Worm (Caenorhabditis elegans) whole organism, L4 larva: ENCODE measurements around the gene lgc-36.

Experiments used
- R02D3.7 ChIP-seq: fragments of 150-350 bp; sonication (generic microtip); optimal IDR thresholded peaks from 3 replicates; lab custom pipeline; 2014; ENCODE audit warnings: missing biosample characterization, missing genetic modification characterization
- Y48G9A.11 ChIP-seq: fragments of 200-800 bp; sonication (Bioruptor generic); IDR thresholded peaks from 2 replicates; pipeline ENCODE4 v1.3.6; 2022; ENCODE audit warnings: missing genetic modification reagents, missing genetic modification characterization, missing compliant biosample characterization
- Y5F2A.4 ChIP-seq: fragments of 200-800 bp; sonication (Bioruptor generic); optimal IDR thresholded peaks from 2 replicates; lab custom pipeline; 2018; ENCODE audit warnings: mild to moderate bottlenecking, missing genetic modification characterization, missing compliant biosample characterization
- Y75B8A.6 ChIP-seq: fragments of 200-800 bp; sonication (Bioruptor generic); IDR thresholded peaks from 2 replicates; pipeline ENCODE4 v1.3.6; 2022; ENCODE audit warnings: missing genetic modification reagents, missing genetic modification characterization, missing compliant biosample characterization
- ZK546.5 ChIP-seq, 2 experiments: sonication (generic microtip); optimal IDR thresholded peaks; 2 replicates each; lab custom pipeline; 2017; ENCODE audit warnings: missing biosample characterization in 2 of 2, missing genetic modification characterization in 2 of 2
- aha-1 ChIP-seq: fragments of 150-350 bp; peaks from one replicate; lab custom pipeline; 2014; ENCODE audit warnings: missing biosample characterization, missing genetic modification characterization
- arid-1 ChIP-seq: fragments of 200-800 bp; sonication (Bioruptor generic); conservative IDR thresholded peaks from 2 replicates; pipeline ENCODE4 v1.3.6; 2022; ENCODE audit warnings: missing genetic modification reagents, missing genetic modification characterization, missing compliant biosample characterization
- ceh-62 ChIP-seq: sonication (generic microtip); optimal IDR thresholded peaks from 2 replicates; lab custom pipeline; 2017; ENCODE audit warnings: missing biosample characterization, missing genetic modification characterization
- ceh-82 ChIP-seq: sonication (generic microtip); optimal IDR thresholded peaks from 2 replicates; lab custom pipeline; 2017; ENCODE audit warnings: missing biosample characterization, missing genetic modification characterization
- daf-12 ChIP-seq: fragments of 150-350 bp; optimal IDR thresholded peaks from 2 replicates; lab custom pipeline; 2014; ENCODE audit warnings: missing biosample characterization, missing genetic modification reagents, missing genetic modification characterization
- daf-16 ChIP-seq, 3 experiments: sonication (generic microtip); optimal IDR thresholded peaks; 2 replicates each; lab custom pipeline; 2016 to 2017; ENCODE audit warnings: missing genetic modification characterization in 3 of 3, missing genetic modification reagents in 3 of 3, mild to moderate bottlenecking in 2 of 3, missing compliant biosample characterization in 2 of 3, missing biosample characterization in 1 of 3, moderate library complexity in 1 of 3
- daf-19 ChIP-seq: fragments of 200-800 bp; sonication (Bioruptor generic); conservative IDR thresholded peaks from 2 replicates; pipeline ENCODE4 v1.3.6; 2022; ENCODE audit warnings: missing genetic modification characterization, missing compliant biosample characterization
- dmd-6 ChIP-seq: fragments of 200-800 bp; sonication (Bioruptor generic); IDR thresholded peaks from 2 replicates; pipeline ENCODE4 v1.3.6; 2022; ENCODE audit warnings: missing genetic modification reagents, missing genetic modification characterization, missing compliant biosample characterization
- dmd-8 ChIP-seq: fragments of 200-800 bp; sonication (Bioruptor generic); IDR thresholded peaks from 2 replicates; pipeline ENCODE4 v1.3.6; 2022; ENCODE audit warnings: missing genetic modification characterization, missing compliant biosample characterization
- dpl-1 ChIP-seq: fragments of 150-350 bp; optimal IDR thresholded peaks from 2 replicates; lab custom pipeline; 2014; ENCODE audit warnings: missing biosample characterization, missing genetic modification reagents, missing genetic modification characterization
- dve-1 ChIP-seq: sonication (generic microtip); optimal IDR thresholded peaks from 2 replicates; lab custom pipeline; 2017; ENCODE audit warnings: antibody characterized with exemption, mild to moderate bottlenecking, missing genetic modification characterization, missing compliant biosample characterization; ENCODE audit not compliant: insufficient read depth
- egl-27 ChIP-seq: sonication (generic microtip); optimal IDR thresholded peaks from 3 replicates; lab custom pipeline; 2017; ENCODE audit warnings: missing biosample characterization, missing genetic modification reagents, missing genetic modification characterization
- gei-8 ChIP-seq: fragments of 200-800 bp; sonication (Bioruptor generic); optimal IDR thresholded peaks from 2 replicates; lab custom pipeline; 2018; ENCODE audit warnings: mild to moderate bottlenecking, missing genetic modification characterization, missing compliant biosample characterization
- hlh-11 ChIP-seq: fragments of 200-800 bp; sonication (Bioruptor generic); optimal IDR thresholded peaks from 2 replicates; lab custom pipeline; 2018; ENCODE audit warnings: mild to moderate bottlenecking, missing genetic modification characterization, missing compliant biosample characterization
- lsy-2 ChIP-seq, 2 experiments: fragments of 150-350 bp in 1 of 2; sonication (generic microtip) in 1 of 2; optimal IDR thresholded peaks; 2 replicates each; lab custom pipeline; 2014 to 2017; ENCODE audit warnings: missing biosample characterization in 2 of 2, missing genetic modification characterization in 2 of 2
- mep-1 ChIP-seq: fragments of 150-350 bp; sonication (generic microtip); optimal IDR thresholded peaks from 3 replicates; lab custom pipeline; 2014; ENCODE audit warnings: missing biosample characterization, missing genetic modification characterization
- mxl-2 ChIP-seq: fragments of 200-800 bp; sonication (Bioruptor generic); conservative IDR thresholded peaks from 2 replicates; pipeline ENCODE4 v1.3.6; 2022; ENCODE audit warnings: missing genetic modification reagents, missing genetic modification characterization, missing compliant biosample characterization
- mxl-3 ChIP-seq: fragments of 200-800 bp; sonication (Bioruptor generic); optimal IDR thresholded peaks from 2 replicates; lab custom pipeline; 2018; ENCODE audit warnings: mild to moderate bottlenecking, missing genetic modification characterization, missing compliant biosample characterization
- nhr-10 ChIP-seq: fragments of 150-350 bp; optimal IDR thresholded peaks from 2 replicates; lab custom pipeline; 2014; ENCODE audit warnings: missing biosample characterization, missing genetic modification characterization
- nhr-102 ChIP-seq: sonication (generic microtip); optimal IDR thresholded peaks from 2 replicates; lab custom pipeline; 2016; ENCODE audit warnings: mild to moderate bottlenecking, missing genetic modification characterization, moderate library complexity, missing compliant biosample characterization
- nhr-11 ChIP-seq: fragments of 150-350 bp; optimal IDR thresholded peaks from 2 replicates; lab custom pipeline; 2014; ENCODE audit warnings: missing biosample characterization, missing genetic modification characterization
- nhr-111 ChIP-seq: fragments of 200-800 bp; sonication (Bioruptor generic); optimal IDR thresholded peaks from 2 replicates; lab custom pipeline; 2018; ENCODE audit warnings: mild to moderate bottlenecking, missing genetic modification characterization, missing compliant biosample characterization
- nhr-237 ChIP-seq: sonication (generic microtip); optimal IDR thresholded peaks from 2 replicates; lab custom pipeline; 2017; ENCODE audit warnings: missing biosample characterization, missing genetic modification characterization
- nhr-28 ChIP-seq: fragments of 150-350 bp; optimal IDR thresholded peaks from 2 replicates; lab custom pipeline; 2014; ENCODE audit warnings: missing biosample characterization, missing genetic modification characterization
- nhr-42 ChIP-seq: fragments of 200-800 bp; sonication (Bioruptor generic); IDR thresholded peaks from 2 replicates; pipeline ENCODE4 v1.3.6; 2022; ENCODE audit warnings: missing genetic modification characterization, missing compliant biosample characterization
- nhr-48 ChIP-seq: sonication (generic microtip); optimal IDR thresholded peaks from 2 replicates; lab custom pipeline; 2016; ENCODE audit warnings: mild to moderate bottlenecking, missing genetic modification characterization, missing compliant biosample characterization
- pha-4 ChIP-seq, 2 experiments: fragments of 150-350 bp in 1 of 2; fragments of 200-800 bp in 1 of 2; sonication (Bioruptor generic) in 1 of 2; IDR thresholded peaks in 1 of 2; optimal IDR thresholded peaks in 1 of 2; 2 replicates each; pipeline versions ENCODE4 v1.3.6 to Lab custom; 2014 to 2022; ENCODE audit warnings: missing genetic modification characterization in 2 of 2, missing genetic modification reagents in 2 of 2, missing biosample characterization in 1 of 2, missing compliant biosample characterization in 1 of 2
- php-3 ChIP-seq: fragments of 200-800 bp; sonication (Bioruptor generic); IDR thresholded peaks from 2 replicates; pipeline ENCODE4 v1.3.6; 2022; ENCODE audit warnings: missing genetic modification reagents, missing genetic modification characterization, missing compliant biosample characterization
- pqm-1 ChIP-seq: sonication (generic microtip); optimal IDR thresholded peaks from 2 replicates; lab custom pipeline; 2017; ENCODE audit warnings: missing biosample characterization, missing genetic modification characterization
- rbr-2 ChIP-seq: sonication (generic microtip); optimal IDR thresholded peaks from 2 replicates; lab custom pipeline; 2016; ENCODE audit warnings: missing genotype, missing genetic modification characterization, missing compliant biosample characterization
- snpc-1.2 ChIP-seq: fragments of 200-800 bp; sonication (Bioruptor generic); IDR thresholded peaks from 2 replicates; pipeline ENCODE4 v1.3.6; 2022; ENCODE audit warnings: missing genetic modification reagents, missing genetic modification characterization, missing compliant biosample characterization
- spr-1 ChIP-seq: sonication (generic microtip); optimal IDR thresholded peaks from 2 replicates; lab custom pipeline; 2016; ENCODE audit warnings: mild to moderate bottlenecking, missing genetic modification characterization, missing compliant biosample characterization
- unc-62 ChIP-seq, 3 experiments: fragments of 150-350 bp in 1 of 3; sonication (generic microtip); optimal IDR thresholded peaks in 2 of 3; peaks in 1 of 3; 1 replicate in 1 of 3; 2 replicates in 2 of 3; lab custom pipeline; 2014 to 2017; ENCODE audit warnings: missing biosample characterization in 3 of 3, missing genetic modification characterization in 3 of 3, missing genetic modification reagents in 3 of 3, missing genotype in 1 of 3
- zfp-2 ChIP-seq: sonication (generic microtip); optimal IDR thresholded peaks from 2 replicates; lab custom pipeline; 2016; ENCODE audit warnings: mild to moderate bottlenecking, missing genetic modification characterization, missing compliant biosample characterization
- zip-2 ChIP-seq: fragments of 150-350 bp; optimal IDR thresholded peaks from 2 replicates; lab custom pipeline; 2014; ENCODE audit warnings: missing biosample characterization, missing genetic modification characterization
- ztf-7 ChIP-seq: fragments of 150-350 bp; optimal IDR thresholded peaks from 2 replicates; lab custom pipeline; 2014; ENCODE audit warnings: missing biosample characterization, missing genetic modification characterization

The lgc-36 gene

DNA sequence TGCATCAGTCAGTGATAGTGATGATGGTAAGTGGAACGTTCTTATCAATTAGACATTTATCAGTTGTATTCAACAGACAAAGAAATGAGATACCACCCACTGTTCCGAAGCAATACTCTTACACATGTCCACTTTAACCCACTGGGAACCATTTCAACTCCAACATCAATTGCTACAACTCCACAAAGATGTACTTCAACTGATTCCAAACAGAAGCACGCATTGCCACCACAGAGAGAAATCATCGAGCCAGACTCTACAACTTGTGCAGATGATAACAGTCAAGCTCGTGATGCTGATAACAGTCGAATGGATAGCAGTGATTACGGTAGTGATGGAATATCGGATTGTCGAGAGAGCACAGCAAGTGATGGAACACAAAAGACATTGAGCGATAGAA lies 22.9 kb downstream of the lgc-36 start:
- TF ChIP-seq nhr-42 (GFP tag; lab: Robert Waterston, UW) (0 out of 2 replicates have a peak, but pooled peaks have one; percentile 3), daf-19 (GFP tag; lab: Robert Waterston, UW) (no peak), gei-8 (GFP tag; lab: Kevin White, UChicago) (no peak), nhr-28 (tag; lab: Kevin White, UChicago) (peak; percentile 27), mep-1 (tag; lab: Kevin White, UChicago) (no peak), Y48G9A.11 (GFP tag; lab: Robert Waterston, UW) (no peak), ztf-7 (tag; lab: Kevin White, UChicago) (no peak), Y5F2A.4 (GFP tag; lab: Kevin White, UChicago) (no peak), nhr-111 (GFP tag; lab: Kevin White, UChicago) (no peak), nhr-48 (peak; percentile 19), lsy-2 (tag; optimal IDR thresholded peaks at IDR 0.05; lab: Kevin White, UChicago) (peak in 1 of 2 experiments; percentile 12), pqm-1 (tag; lab: Kevin White, UChicago) (peak; percentile 91), aha-1 (peak; percentile 5), ceh-62 (tag; lab: Kevin White, UChicago) (no peak), nhr-237 (tag; lab: Kevin White, UChicago) (no peak), nhr-10 (tag; lab: Kevin White, UChicago) (no peak), egl-27 (tag; lab: Kevin White, UChicago) (no peak), nhr-102 (tag; lab: Kevin White, UChicago) (peak; percentile 24), arid-1 (no peak), R02D3.7 (no peak), hlh-11 (tag; lab: Kevin White, UChicago) (peak; percentile 70), mxl-3 (GFP tag; lab: Kevin White, UChicago) (peak; percentile 23), mxl-2 (no peak), daf-16 (GFP tag; optimal IDR thresholded peaks at IDR 0.05; lab: Kevin White, UChicago) (no peak), daf-16 (tag; optimal IDR thresholded peaks at IDR 0.05; lab: Kevin White, UChicago) (peak; percentile 33), ZK546.5 (tag; optimal IDR thresholded peaks at IDR 0.05; lab: Kevin White, UChicago) (no peak), rbr-2 (tag; lab: Kevin White, UChicago) (no peak), snpc-1.2 (GFP tag; lab: Robert Waterston, UW) (no peak), dve-1 (tag; lab: Kevin White, UChicago) (peak; percentile 37), php-3 (GFP tag; lab: Robert Waterston, UW) (peak; percentile 60; the same call in 1 of the 2 replicates), spr-1 (tag; lab: Kevin White, UChicago) (no peak), nhr-11 (tag; lab: Kevin White, UChicago) (no peak), Y75B8A.6 (GFP tag; lab: Robert Waterston, UW) (no peak), dmd-8 (GFP tag; lab: Robert Waterston, UW) (no peak), dmd-6 (GFP tag; lab: Robert Waterston, UW) (peak; percentile 54), zfp-2 (tag; lab: Kevin White, UChicago) (no peak), dpl-1 (GFP tag; lab: Kevin White, UChicago) (no peak), zip-2 (tag; lab: Kevin White, UChicago) (no peak), unc-62 (GFP tag; optimal IDR thresholded peaks at IDR 0.05 in 1 of 2; lab: Kevin White, UChicago) (peak in 1 of 2 experiments; percentile 88), unc-62 (tag; optimal IDR thresholded peaks at IDR 0.05; lab: Kevin White, UChicago) (no peak), ceh-82 (tag; lab: Kevin White, UChicago) (no peak)

DNA sequence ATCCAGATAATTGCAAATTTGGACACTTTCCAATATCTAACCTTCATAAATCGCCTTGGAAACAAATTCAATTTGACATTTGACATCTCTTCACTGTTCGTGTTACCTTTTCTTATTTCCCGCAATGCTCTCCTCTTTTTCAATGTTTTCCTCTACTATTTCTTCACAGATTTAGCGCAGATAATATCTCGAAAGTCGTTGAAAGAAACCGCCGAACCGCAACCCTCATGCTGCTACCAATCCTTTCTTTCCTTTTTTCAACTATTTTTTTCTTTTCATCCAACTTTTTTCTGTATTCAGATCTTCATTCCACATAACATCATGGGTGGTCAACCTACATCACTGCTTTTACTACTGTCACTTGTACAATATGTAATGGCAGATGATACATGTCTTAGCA lies 24.4 kb downstream of the lgc-36 start, which contains the start of gene T19B10.5:
T19B10.5 (plus strand) TSS at position 301 of the 400 bp plus-strand sequence.
- TF ChIP-seq pha-4 (GFP tag; IDR thresholded peaks at IDR 0.05; lab: Robert Waterston, UW) (no peak), pha-4 (tag; optimal IDR thresholded peaks at IDR 0.05; lab: Kevin White, UChicago) (no peak), daf-12 (no peak), aha-1 (peak; percentile 83)
